Fruit fly (Drosophila melanogaster): ENCODE measurements around the gene Mrp4.

Gene Mrp4

dm6 chr3R:11563147-11563546 lies 5.9 kb upstream of the Mrp4 start (continued):
- no peak for TF ChIP-seq hkb (optimal IDR thresholded peaks at IDR 0.05)
- TF ChIP-seq hkb (GFP tag; IDR thresholded peaks at IDR 0.05), result no peak
- no peak for TF ChIP-seq ftz-f1 (GFP tag; optimal IDR thresholded peaks at IDR 0.05)
- TF ChIP-seq CG10979 (tag; optimal IDR thresholded peaks at IDR 0.05), result no peak
- no peak for TF ChIP-seq CG7271 (tag; optimal IDR thresholded peaks at IDR 0.05)
- TF ChIP-seq chif (GFP tag; optimal IDR thresholded peaks at IDR 0.05), result no peak
- no peak for TF ChIP-seq CG11560 (tag; IDR thresholded peaks at IDR 0.05)
- TF ChIP-seq CG17912 (GFP tag; optimal IDR thresholded peaks at IDR 0.05), result no peak
- TF ChIP-seq abd-A (tag; optimal IDR thresholded peaks at IDR 0.05), result no peak
- TF ChIP-seq ranshi (GFP tag; IDR thresholded peaks at IDR 0.05), result 0 out of 2 replicates have a peak, but pooled peaks have one; percentile 6
- no peak for TF ChIP-seq seq (GFP tag; IDR thresholded peaks at IDR 0.05)
- TF ChIP-seq CG9932 (GFP tag; IDR thresholded peaks at IDR 0.05), result no peak
- peak; percentile 10; the same call in 1 of the 2 replicates for TF ChIP-seq CG17328 (GFP tag; IDR thresholded peaks at IDR 0.05)
- 0 out of 3 replicates have a peak, but pooled peaks have one; percentile 6 for TF ChIP-seq CG34422 (GFP tag; IDR thresholded peaks at IDR 0.05)
- no peak for TF ChIP-seq vnd (GFP tag; IDR thresholded peaks at IDR 0.05; ENCODE audit: partially characterized antibody)
- TF ChIP-seq E2f1 (GFP tag; IDR thresholded peaks at IDR 0.05), result no peak
- peak; percentile 6 for TF ChIP-seq odd (GFP tag; optimal IDR thresholded peaks at IDR 0.05)
- TF ChIP-seq CG8944 (GFP tag; optimal IDR thresholded peaks at IDR 0.05), result no peak
- TF ChIP-seq caup (GFP tag; optimal IDR thresholded peaks at IDR 0.05; ENCODE audit: severe bottlenecking), result no peak
- no peak for TF ChIP-seq Nf-YB (GFP tag; optimal IDR thresholded peaks at IDR 0.05)
- no peak for TF ChIP-seq schlank (tag; optimal IDR thresholded peaks at IDR 0.05)
- TF ChIP-seq Lim3 (GFP tag; IDR thresholded peaks at IDR 0.05), result no peak
- no peak for TF ChIP-seq CG14860 (GFP tag; IDR thresholded peaks at IDR 0.05; ENCODE audit: partially characterized antibody)
- peak in 1 of 2 experiments; percentile 17 for TF ChIP-seq bsh (GFP tag; optimal IDR thresholded peaks at IDR 0.05)
- TF ChIP-seq lbe (GFP tag; optimal IDR thresholded peaks at IDR 0.05), result no peak
- TF ChIP-seq CG15696 (tag; optimal IDR thresholded peaks at IDR 0.05), result no peak

- TF ChIP-seq Med (GFP tag), result peak; percentile 23
- TF ChIP-seq Gug (GFP tag; IDR thresholded peaks at IDR 0.05), result no peak
- no peak for TF ChIP-seq PHDP (tag; optimal IDR thresholded peaks at IDR 0.05)
- no peak for TF ChIP-seq CG42726 (GFP tag; IDR thresholded peaks at IDR 0.05; ENCODE audit: partially characterized antibody)
- no peak for TF ChIP-seq abd-A (tag; optimal IDR thresholded peaks at IDR 0.05)
- TF ChIP-seq en (GFP tag; optimal IDR thresholded peaks at IDR 0.05), result no peak
- no peak for TF ChIP-seq CG6175 (GFP tag; IDR thresholded peaks at IDR 0.05)
- no peak for TF ChIP-seq ap (GFP tag; IDR thresholded peaks at IDR 0.05)
- peak; percentile 95 for TF ChIP-seq exex (tag; optimal IDR thresholded peaks at IDR 0.05)
- peak; percentile 66 for TF ChIP-seq gcm (GFP tag; optimal IDR thresholded peaks at IDR 0.05)
- no peak for TF ChIP-seq Nf-YA (GFP tag; IDR thresholded peaks at IDR 0.05)
- no peak for TF ChIP-seq CG34422 (GFP tag; IDR thresholded peaks at IDR 0.05)
- peak; percentile 51 for TF ChIP-seq corto (GFP tag; optimal IDR thresholded peaks at IDR 0.05)
- TF ChIP-seq CG2678 (tag; optimal IDR thresholded peaks at IDR 0.05), result peak; percentile 4
- peak in 1 of 2 experiments; percentile 40 for TF ChIP-seq eve (GFP tag; optimal IDR thresholded peaks at IDR 0.05)
- TF ChIP-seq grn (GFP tag; optimal IDR thresholded peaks at IDR 0.05), result peak; percentile 26
- peak; percentile 0 for TF ChIP-seq lbe (GFP tag; optimal IDR thresholded peaks at IDR 0.05)
- TF ChIP-seq seq (GFP tag; IDR thresholded peaks at IDR 0.05), result no peak
- TF ChIP-seq CG2712 (tag; optimal IDR thresholded peaks at IDR 0.05), result no peak
- TF ChIP-seq CG10462 (GFP tag; optimal IDR thresholded peaks at IDR 0.05), result no peak
- no peak for TF ChIP-seq br (optimal IDR thresholded peaks at IDR 0.05)
- TF ChIP-seq Oaz (GFP tag; IDR thresholded peaks at IDR 0.05), result no peak
- TF ChIP-seq zen2 (GFP tag; IDR thresholded peaks at IDR 0.05; ENCODE audit: partially characterized antibody), result no peak
- TF ChIP-seq CG34376 (GFP tag; optimal IDR thresholded peaks at IDR 0.05), result peak; percentile 1
- no peak for TF ChIP-seq CG17359 (tag; optimal IDR thresholded peaks at IDR 0.05)
- TF ChIP-seq mirr (GFP tag; optimal IDR thresholded peaks at IDR 0.05), result peak; percentile 35
- peak; percentile 1 for TF ChIP-seq sug (tag; optimal IDR thresholded peaks at IDR 0.05)
Measured at dm6 chr3R:11564792-11565402, 4.2 kb upstream of the Mrp4 start.
